Fruit fly (Drosophila melanogaster): ENCODE results near the gene MnM.

MnM gene

DNA sequence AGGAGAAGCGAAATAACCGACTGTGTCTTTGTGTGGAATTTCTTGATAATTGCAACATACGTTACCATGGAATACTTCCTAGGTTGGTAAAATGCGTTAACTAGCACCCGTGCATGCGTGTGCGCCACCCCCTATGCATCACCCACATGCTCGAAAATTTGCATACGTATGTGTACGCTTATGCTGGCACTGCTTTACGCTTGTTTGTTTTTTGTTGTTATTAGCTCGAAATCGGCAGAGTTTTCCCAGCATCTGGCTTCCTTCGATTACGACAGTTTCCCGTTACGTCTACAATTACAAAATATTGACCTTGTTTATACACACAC is 48.0 kb upstream of the MnM start (continued):
- TF ChIP-seq CG15601 (tag; optimal IDR thresholded peaks at IDR 0.05) (no peak), sug (tag; optimal IDR thresholded peaks at IDR 0.05) (peak; percentile 48), eyg (GFP tag; optimal IDR thresholded peaks at IDR 0.05) (no peak), CG7556 (GFP tag; optimal IDR thresholded peaks at IDR 0.05) (no peak), Xbp1 (GFP tag; optimal IDR thresholded peaks at IDR 0.05) (no peak), Hsf (GFP tag; optimal IDR thresholded peaks at IDR 0.05) (no peak), CG10209 (GFP tag; optimal IDR thresholded peaks at IDR 0.05) (no peak), Hand (GFP tag; optimal IDR thresholded peaks at IDR 0.05) (no peak), tx (GFP tag; optimal IDR thresholded peaks at IDR 0.05) (no peak), CG42726 (GFP tag; IDR thresholded peaks at IDR 0.05; ENCODE audit: partially characterized antibody) (no peak), hth (optimal IDR thresholded peaks at IDR 0.05) (no peak), kay (GFP tag; optimal IDR thresholded peaks at IDR 0.05) (no peak), CG15479 (GFP tag; optimal IDR thresholded peaks at IDR 0.05) (peak; percentile 22), CG12744 (GFP tag; optimal IDR thresholded peaks at IDR 0.05) (no peak), CG6791 (GFP tag; IDR thresholded peaks at IDR 0.05; ENCODE audit: partially characterized antibody) (no peak), unpg (GFP tag; optimal IDR thresholded peaks at IDR 0.05) (no peak), gcm (GFP tag; optimal IDR thresholded peaks at IDR 0.05) (peak; percentile 74), wek (GFP tag; optimal IDR thresholded peaks at IDR 0.05) (no peak), CG6254 (GFP tag; optimal IDR thresholded peaks at IDR 0.05) (no peak), CG7928 (GFP tag; optimal IDR thresholded peaks at IDR 0.05) (no peak), Doc3 (GFP tag; IDR thresholded peaks at IDR 0.05; ENCODE audit: partially characterized antibody) (no peak), fd64A (GFP tag; optimal IDR thresholded peaks at IDR 0.05) (no peak), CG10274 (GFP tag; optimal IDR thresholded peaks at IDR 0.05) (no peak), stc (GFP tag; IDR thresholded peaks at IDR 0.05) (no peak), Eip74EF (GFP tag; optimal IDR thresholded peaks at IDR 0.05) (no peak), ci (GFP tag; IDR thresholded peaks at IDR 0.05) (no peak), Neu2 (GFP tag; optimal IDR thresholded peaks at IDR 0.05; ENCODE audit: borderline replicate concordance) (no peak), Optix (GFP tag; IDR thresholded peaks at IDR 0.05) (no peak), CG6854 (GFP tag; optimal IDR thresholded peaks at IDR 0.05) (no peak), CG8478 (optimal IDR thresholded peaks at IDR 0.05) (peak; percentile 52), Camta (GFP tag; optimal IDR thresholded peaks at IDR 0.05) (no peak)

DNA sequence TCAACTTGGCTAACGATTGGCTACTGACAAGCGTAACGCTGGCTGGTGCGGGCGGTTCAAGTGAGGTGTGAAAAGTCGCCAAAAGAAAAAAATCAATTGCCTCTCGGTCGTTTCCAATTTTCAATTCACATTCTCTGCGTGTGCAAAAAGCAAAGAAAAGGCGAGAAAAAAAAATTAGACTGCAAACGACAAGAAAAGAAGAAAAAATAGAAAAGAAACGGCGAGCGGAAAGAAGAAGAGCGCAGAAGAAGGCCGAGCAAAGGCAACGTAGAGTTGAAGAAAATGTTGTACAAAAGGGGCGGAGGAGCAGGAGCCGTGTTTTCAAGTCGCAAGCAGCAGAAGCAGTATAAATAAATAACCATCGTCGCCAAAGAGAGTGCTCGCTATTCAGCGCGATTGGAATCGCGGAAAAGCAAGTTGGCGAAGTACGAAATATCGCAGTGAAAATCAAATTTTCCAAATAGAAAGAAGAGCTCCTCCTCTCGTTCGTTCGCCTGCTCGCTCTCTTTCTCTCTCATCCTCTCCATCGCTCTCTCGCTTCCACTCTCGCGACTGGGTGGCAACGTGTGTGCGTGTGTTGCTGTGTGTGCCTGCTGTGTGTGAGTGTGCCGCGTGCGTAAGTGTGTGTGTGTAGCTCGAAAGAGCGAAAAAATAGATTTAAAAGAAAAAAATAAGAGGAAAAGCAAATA is 47.5 kb upstream of the MnM start:
- no peak for TF ChIP-seq Optix (GFP tag; IDR thresholded peaks at IDR 0.05)
- peak; percentile 51 for TF ChIP-seq BtbVII (GFP tag; optimal IDR thresholded peaks at IDR 0.05)
- TF ChIP-seq chinmo (GFP tag; IDR thresholded peaks at IDR 0.05; ENCODE audit: partially characterized antibody): no peak; the same call in 2 of the 4 replicates
- no peak for TF ChIP-seq CHES-1-like (GFP tag; optimal IDR thresholded peaks at IDR 0.05)
- no peak for TF ChIP-seq vnd (GFP tag; IDR thresholded peaks at IDR 0.05; ENCODE audit: partially characterized antibody)
- no peak for TF ChIP-seq CG6813 (GFP tag; optimal IDR thresholded peaks at IDR 0.05)
- peak; percentile 6; the same call in 1 of the 2 replicates for TF ChIP-seq onecut (GFP tag; IDR thresholded peaks at IDR 0.05)
- no peak for TF ChIP-seq mirr (GFP tag; optimal IDR thresholded peaks at IDR 0.05)
- no peak for TF ChIP-seq da (GFP tag; optimal IDR thresholded peaks at IDR 0.05)
- TF ChIP-seq HLH3B (GFP tag; IDR thresholded peaks at IDR 0.05): no peak
- peak; percentile 57 for TF ChIP-seq CG12219 (GFP tag; optimal IDR thresholded peaks at IDR 0.05)
- TF ChIP-seq pros (GFP tag; optimal IDR thresholded peaks at IDR 0.05): peak; percentile 58
- TF ChIP-seq CG15601 (tag; optimal IDR thresholded peaks at IDR 0.05): no peak
- no peak for TF ChIP-seq CG6765 (GFP tag; optimal IDR thresholded peaks at IDR 0.05)
- TF ChIP-seq Dip3 (GFP tag; optimal IDR thresholded peaks at IDR 0.05): no peak
- 0 out of 2 replicates have a peak, but pooled peaks have one; percentile 11 for TF ChIP-seq Drgx (GFP tag; IDR thresholded peaks at IDR 0.05)
- TF ChIP-seq CG4730 (GFP tag; IDR thresholded peaks at IDR 0.05): no peak
- TF ChIP-seq CG5180 (GFP tag; optimal IDR thresholded peaks at IDR 0.05): no peak
- no peak for TF ChIP-seq gcm2 (GFP tag; optimal IDR thresholded peaks at IDR 0.05)
- TF ChIP-seq CG7839 (tag; optimal IDR thresholded peaks at IDR 0.05): no peak
- no peak for TF ChIP-seq CG13894 (tag; optimal IDR thresholded peaks at IDR 0.05)
- no peak for TF ChIP-seq z (GFP tag; IDR thresholded peaks at IDR 0.05)
